Worm (Caenorhabditis elegans): ENCODE results near the gene F56D6.9.
"Not testable (repeated sequence)": the region's sequence is repeated elsewhere in the genome, so short reads cannot be mapped to it uniquely, and the experiment has no call there.

Gene F56D6.9

ce11 chrIV:3915296-3915695 lies 23.2 kb downstream of the F56D6.9 start, which contains the start of gene srz-20:
Gene srz-20, plus strand, starts transcription at chrIV:3915596.
- TF ChIP-seq cog-1 (tag; optimal IDR thresholded peaks at IDR 0.05) = no peak
- no peak for TF ChIP-seq ztf-29 (GFP tag; IDR thresholded peaks at IDR 0.05)
- TF ChIP-seq tab-1 (GFP tag; IDR thresholded peaks at IDR 0.05) = no peak
- TF ChIP-seq ref-1 (GFP tag; conservative IDR thresholded peaks at IDR 0.05) = no peak
- TF ChIP-seq ztf-23 (GFP tag; IDR thresholded peaks at IDR 0.05) = no peak
- no peak for TF ChIP-seq T22C8.4 (GFP tag; IDR thresholded peaks at IDR 0.05)
- TF ChIP-seq med-1 (GFP tag; optimal IDR thresholded peaks at IDR 0.05; ENCODE audit: insufficient read depth) = no peak
- TF ChIP-seq klf-2 (GFP tag; conservative IDR thresholded peaks at IDR 0.05) = no peak
- no peak for TF ChIP-seq flt-1 (GFP tag; IDR thresholded peaks at IDR 0.05)

- TF ChIP-seq T22C8.4 (GFP tag; IDR thresholded peaks at IDR 0.05) (no peak), tab-1 (GFP tag; IDR thresholded peaks at IDR 0.05) (no peak), flt-1 (GFP tag; IDR thresholded peaks at IDR 0.05) (no peak), cog-1 (tag; optimal IDR thresholded peaks at IDR 0.05) (no peak), ref-1 (GFP tag; conservative IDR thresholded peaks at IDR 0.05) (no peak), klf-2 (GFP tag; conservative IDR thresholded peaks at IDR 0.05) (no peak), med-1 (GFP tag; optimal IDR thresholded peaks at IDR 0.05; ENCODE audit: insufficient read depth) (no peak), ztf-23 (GFP tag; IDR thresholded peaks at IDR 0.05) (no peak), ztf-29 (GFP tag; IDR thresholded peaks at IDR 0.05) (no peak)
Measured at ce11 chrIV:3917405-3917804, 25.3 kb downstream of the F56D6.9 start, which contains the start of gene F56D6.14. Gene F56D6.14, plus strand, starts transcription at chrIV:3917705.

DNA sequence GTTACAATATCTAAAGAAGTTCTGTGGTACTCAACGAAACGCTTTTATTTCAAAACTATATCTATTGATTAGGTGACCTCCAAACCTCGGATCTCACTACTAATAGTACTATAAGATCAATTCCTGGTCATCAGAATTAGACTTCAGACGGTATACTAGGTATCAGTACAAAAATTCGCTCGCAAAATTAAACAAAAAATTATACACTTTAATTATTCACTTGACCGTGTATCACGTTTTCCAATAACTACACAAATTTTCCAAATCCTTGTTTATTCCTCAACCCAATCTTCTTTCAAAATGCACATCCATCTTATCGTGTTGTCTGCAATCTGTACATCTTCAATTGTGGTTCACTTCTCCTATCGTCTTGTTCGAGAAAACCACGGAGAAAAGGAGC lies 26.0 kb downstream of the F56D6.9 start, which contains the start of gene F56D6.23:
Gene F56D6.23 (plus strand): TSS at position 301 of the 400 bp plus-strand sequence.
- TF ChIP-seq cog-1 (tag; optimal IDR thresholded peaks at IDR 0.05) = no peak
- no peak for TF ChIP-seq flt-1 (GFP tag; IDR thresholded peaks at IDR 0.05)
- no peak for TF ChIP-seq med-1 (GFP tag; optimal IDR thresholded peaks at IDR 0.05; ENCODE audit: insufficient read depth)
- TF ChIP-seq T22C8.4 (GFP tag; IDR thresholded peaks at IDR 0.05) = no peak
- TF ChIP-seq klf-2 (GFP tag; conservative IDR thresholded peaks at IDR 0.05) = no peak
- TF ChIP-seq tab-1 (GFP tag; IDR thresholded peaks at IDR 0.05) = no peak
- TF ChIP-seq ztf-23 (GFP tag; IDR thresholded peaks at IDR 0.05) = no peak
- no peak for TF ChIP-seq ztf-29 (GFP tag; IDR thresholded peaks at IDR 0.05)

DNA sequence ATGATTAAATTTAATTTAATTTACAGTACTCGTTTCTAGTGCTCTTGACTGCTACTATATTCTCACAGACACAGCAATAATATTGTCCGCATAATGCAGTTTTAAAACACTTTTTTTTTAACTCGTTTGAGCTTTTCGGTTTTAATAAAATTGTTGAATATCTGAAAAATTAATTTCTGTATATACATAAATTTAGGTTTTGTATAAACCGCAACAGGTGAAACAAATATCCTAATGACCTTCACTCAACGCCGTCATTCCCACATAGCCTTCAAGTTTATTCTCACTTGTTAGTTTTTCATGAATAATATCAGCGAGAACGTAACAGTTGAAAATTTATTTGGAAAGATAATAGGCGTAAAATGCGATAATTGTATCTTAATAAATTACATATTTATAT lies 27.4 kb downstream of the F56D6.9 start, which contains the start of gene srz-19:
Gene srz-19 (plus strand): TSS at position 301 of the 400 bp plus-strand sequence.
- no peak for TF ChIP-seq ztf-23 (GFP tag; IDR thresholded peaks at IDR 0.05)
- no peak for TF ChIP-seq flt-1 (GFP tag; IDR thresholded peaks at IDR 0.05)
- no peak for TF ChIP-seq ref-1 (GFP tag; conservative IDR thresholded peaks at IDR 0.05)
- no peak for TF ChIP-seq tab-1 (GFP tag; IDR thresholded peaks at IDR 0.05)
- TF ChIP-seq ztf-29 (GFP tag; IDR thresholded peaks at IDR 0.05) = no peak
- no peak for TF ChIP-seq klf-2 (GFP tag; conservative IDR thresholded peaks at IDR 0.05)
- no peak for TF ChIP-seq T22C8.4 (GFP tag; IDR thresholded peaks at IDR 0.05)
- no peak for TF ChIP-seq med-1 (GFP tag; optimal IDR thresholded peaks at IDR 0.05; ENCODE audit: insufficient read depth)
- no peak for TF ChIP-seq cog-1 (tag; optimal IDR thresholded peaks at IDR 0.05)

- TF ChIP-seq klf-2 (GFP tag; conservative IDR thresholded peaks at IDR 0.05) = no peak
- no peak for TF ChIP-seq cog-1 (tag; optimal IDR thresholded peaks at IDR 0.05)
- TF ChIP-seq ref-1 (GFP tag; conservative IDR thresholded peaks at IDR 0.05) = no peak
- TF ChIP-seq ztf-23 (GFP tag; IDR thresholded peaks at IDR 0.05) = no peak
- TF ChIP-seq T22C8.4 (GFP tag; IDR thresholded peaks at IDR 0.05) = no peak
- no peak for TF ChIP-seq ztf-29 (GFP tag; IDR thresholded peaks at IDR 0.05)
- TF ChIP-seq flt-1 (GFP tag; IDR thresholded peaks at IDR 0.05) = no peak
- TF ChIP-seq tab-1 (GFP tag; IDR thresholded peaks at IDR 0.05) = no peak
- no peak for TF ChIP-seq med-1 (GFP tag; optimal IDR thresholded peaks at IDR 0.05; ENCODE audit: insufficient read depth)
Measured at ce11 chrIV:3921898-3922297, 29.8 kb downstream of the F56D6.9 start, which contains the start of gene clec-67. Gene clec-67, plus strand, starts transcription at chrIV:3922165.

DNA sequence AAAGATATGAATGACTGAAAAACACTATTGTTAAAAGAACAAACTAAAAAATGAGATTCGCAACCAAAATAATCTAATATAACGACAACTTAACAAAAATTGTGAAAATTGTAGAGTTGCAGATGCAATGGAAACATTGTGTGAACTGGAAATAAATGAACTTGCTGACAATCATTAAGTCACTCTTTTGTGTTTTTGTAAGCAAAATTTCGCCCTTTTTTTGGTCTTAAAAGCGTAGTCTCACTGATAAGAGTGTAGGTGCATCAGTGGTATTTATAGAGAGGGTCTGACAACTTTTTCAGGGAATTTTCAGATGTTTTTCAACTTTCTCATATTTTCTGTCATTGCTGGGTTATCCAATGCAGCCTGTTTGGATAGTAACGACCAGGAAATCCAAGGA lies 34.0 kb downstream of the F56D6.9 start, which contains the start of gene clec-68:
Gene clec-68 (plus strand): TSS at position 301 of the 400 bp plus-strand sequence.
- no peak for TF ChIP-seq med-1 (GFP tag; optimal IDR thresholded peaks at IDR 0.05; ENCODE audit: insufficient read depth)
- no peak for TF ChIP-seq cog-1 (tag; optimal IDR thresholded peaks at IDR 0.05)

DNA sequence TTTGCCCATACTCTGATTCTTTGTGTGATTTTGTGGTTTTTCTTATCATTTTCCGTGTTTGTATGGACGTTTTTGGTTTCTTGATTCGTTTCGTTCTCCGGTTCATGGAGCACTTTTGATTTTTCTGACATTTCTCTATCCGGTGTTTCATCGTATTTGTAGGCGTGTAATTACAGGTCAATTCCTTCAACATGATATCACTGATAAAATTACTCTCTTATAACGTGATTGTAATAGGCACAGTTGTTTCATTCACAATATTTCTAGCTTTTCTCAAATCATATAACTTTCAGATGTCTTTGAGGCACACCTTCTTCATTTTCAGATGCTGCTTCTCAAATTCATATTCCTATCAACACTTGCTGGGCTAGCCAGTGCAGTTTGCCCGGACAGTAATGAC lies 40.3 kb downstream of the F56D6.9 start, which contains the start of gene clec-70:
Gene clec-70 (plus strand): TSS at position 301 of the 400 bp plus-strand sequence.
- not testable (repeated sequence) for TF ChIP-seq flt-1 (GFP tag; IDR thresholded peaks at IDR 0.05); ztf-23 (GFP tag; IDR thresholded peaks at IDR 0.05); cog-1 (tag; optimal IDR thresholded peaks at IDR 0.05)

- TF ChIP-seq ztf-23 (GFP tag; IDR thresholded peaks at IDR 0.05) (no peak), klf-2 (GFP tag; conservative IDR thresholded peaks at IDR 0.05) (no peak), ztf-29 (GFP tag; IDR thresholded peaks at IDR 0.05) (no peak), T22C8.4 (GFP tag; IDR thresholded peaks at IDR 0.05) (no peak), med-1 (GFP tag; optimal IDR thresholded peaks at IDR 0.05; ENCODE audit: insufficient read depth) (no peak)
Measured at ce11 chrIV:3937097-3937496, 45.0 kb downstream of the F56D6.9 start, which contains the start of gene clec-71. Gene clec-71, plus strand, starts transcription at chrIV:3937458.

- no peak for TF ChIP-seq T22C8.4 (GFP tag; IDR thresholded peaks at IDR 0.05)
- no peak for TF ChIP-seq cog-1 (tag; optimal IDR thresholded peaks at IDR 0.05)
- no peak for TF ChIP-seq ztf-23 (GFP tag; IDR thresholded peaks at IDR 0.05)
- TF ChIP-seq ref-1 (GFP tag; conservative IDR thresholded peaks at IDR 0.05) = no peak
Measured at ce11 chrIV:3941658-3942328, 49.7 kb downstream of the F56D6.9 start, which contains the start of gene clec-174. Gene clec-174, minus strand, starts transcription at chrIV:3941708.
